Fruit fly (Drosophila melanogaster): ENCODE results near the gene Keap1.

- TF ChIP-seq unpg (GFP tag; optimal IDR thresholded peaks at IDR 0.05) (no peak), pum (GFP tag; optimal IDR thresholded peaks at IDR 0.05) (no peak), D19B (GFP tag; optimal IDR thresholded peaks at IDR 0.05) (no peak), CG30403 (GFP tag; optimal IDR thresholded peaks at IDR 0.05) (no peak), btn (GFP tag; optimal IDR thresholded peaks at IDR 0.05) (no peak)
Measured at dm6 chr3R:17127912-17128311, 48.2 kb upstream of the Keap1 start, which contains the start of gene CG31265.

Measured in whole organism, embryonic.